Worm (Caenorhabditis elegans) whole organism, L1 larva: ENCODE data around the gene F08F1.3.

Experiments used
- C04F5.9 ChIP-seq: sonication (generic microtip); optimal IDR thresholded peaks from 2 replicates; lab custom pipeline; 2016; ENCODE audit warnings: missing genetic modification characterization, missing compliant biosample characterization
- C16A3.4 ChIP-seq: fragments of 150-350 bp; optimal IDR thresholded peaks from 2 replicates; lab custom pipeline; 2014; ENCODE audit warnings: missing biosample characterization, missing genetic modification characterization
- F16B12.6 ChIP-seq: fragments of 150-350 bp; optimal IDR thresholded peaks from 2 replicates; lab custom pipeline; 2014; ENCODE audit warnings: missing biosample characterization, missing genetic modification characterization
- Y116A8C.19 ChIP-seq: sonication (generic microtip); optimal IDR thresholded peaks from 2 replicates; lab custom pipeline; 2016; ENCODE audit warnings: missing compliant biosample characterization, missing genetic modification characterization, borderline replicate concordance
- alr-1 ChIP-seq: fragments of 200-800 bp; sonication (Bioruptor generic); optimal IDR thresholded peaks from 2 replicates; lab custom pipeline; 2018; ENCODE audit warnings: borderline replicate concordance, mild to moderate bottlenecking, missing genetic modification characterization, missing compliant biosample characterization
- ama-1 ChIP-seq: fragments of 150-350 bp; optimal IDR thresholded peaks from 2 replicates; lab custom pipeline; 2014
- blmp-1 ChIP-seq: fragments of 150-350 bp; optimal IDR thresholded peaks from 2 replicates; lab custom pipeline; 2014; ENCODE audit warnings: missing biosample characterization, missing genetic modification characterization
- ceh-88 ChIP-seq: fragments of 200-800 bp; sonication (Bioruptor generic); IDR thresholded peaks from 2 replicates; pipeline ENCODE4 v1.3.6; 2022; ENCODE audit warnings: missing genetic modification characterization, missing compliant biosample characterization
- efl-3 ChIP-seq: fragments of 200-800 bp; sonication (Bioruptor generic); optimal IDR thresholded peaks from 2 replicates; lab custom pipeline; 2018; ENCODE audit warnings: mild to moderate bottlenecking, missing genetic modification characterization, missing compliant biosample characterization
- egl-13 ChIP-seq: sonication (generic microtip); optimal IDR thresholded peaks from 2 replicates; lab custom pipeline; 2016; ENCODE audit warnings: missing genotype, missing genetic modification reagents, missing genetic modification characterization, missing compliant biosample characterization
- elt-3 ChIP-seq, 6 experiments: fragments of 150-350 bp in 1 of 6; sonication (generic microtip); optimal IDR thresholded peaks; 2 replicates each; lab custom pipeline; 2017 to 2018; ENCODE audit warnings: missing biosample characterization in 6 of 6, missing genetic modification characterization in 6 of 6, inconsistent platforms in 1 of 6
- ets-5 ChIP-seq: fragments of 200-800 bp; sonication (Bioruptor generic); IDR thresholded peaks from 2 replicates; pipeline ENCODE4 v1.3.6; 2022; ENCODE audit warnings: missing genetic modification characterization, missing compliant biosample characterization
- fkh-10 ChIP-seq: sonication (generic microtip); optimal IDR thresholded peaks from 2 replicates; lab custom pipeline; 2017; ENCODE audit warnings: missing biosample characterization, missing genetic modification reagents, missing genetic modification characterization
- fkh-8 ChIP-seq: sonication (generic microtip); optimal IDR thresholded peaks from 2 replicates; lab custom pipeline; 2016; ENCODE audit warnings: mild to moderate bottlenecking, missing genetic modification characterization, missing compliant biosample characterization
- grh-1 ChIP-seq: fragments of 200-800 bp; sonication (Bioruptor generic); IDR thresholded peaks from 2 replicates; pipeline ENCODE4 v1.3.6; 2022; ENCODE audit warnings: missing genetic modification reagents, missing genetic modification characterization, missing compliant biosample characterization
- hpl-2 ChIP-seq: fragments of 150-350 bp; optimal IDR thresholded peaks from 2 replicates; lab custom pipeline; 2014; ENCODE audit warnings: missing biosample characterization, missing genetic modification reagents, missing genetic modification characterization
- irx-1 ChIP-seq: sonication (generic microtip); optimal IDR thresholded peaks from 2 replicates; lab custom pipeline; 2016; ENCODE audit warnings: missing genetic modification characterization, missing compliant biosample characterization
- jun-1 ChIP-seq: fragments of 150-350 bp; optimal IDR thresholded peaks from 2 replicates; lab custom pipeline; 2014; ENCODE audit warnings: missing biosample characterization, missing genetic modification reagents, missing genetic modification characterization
- lin-13 ChIP-seq: fragments of 150-350 bp; optimal IDR thresholded peaks from 2 replicates; lab custom pipeline; 2014; ENCODE audit warnings: missing biosample characterization, missing genetic modification reagents, missing genetic modification characterization
- lin-15B ChIP-seq: fragments of 150-350 bp; sonication (generic microtip); optimal IDR thresholded peaks from 3 replicates; lab custom pipeline; 2014; ENCODE audit warnings: missing biosample characterization, missing genetic modification characterization
- lin-35 ChIP-seq, 2 experiments: fragments of 150-350 bp; optimal IDR thresholded peaks; 2 replicates each; lab custom pipeline; 2014; ENCODE audit warnings: missing biosample characterization in 2 of 2, missing genetic modification characterization in 2 of 2, missing genetic modification reagents in 2 of 2
- mdl-1 ChIP-seq, 2 experiments: fragments of 150-350 bp; optimal IDR thresholded peaks; 2 replicates each; lab custom pipeline; 2014 to 2017; ENCODE audit warnings: missing biosample characterization in 2 of 2, missing genetic modification characterization in 2 of 2, inconsistent platforms in 1 of 2
- mef-2 ChIP-seq: fragments of 150-350 bp; optimal IDR thresholded peaks from 2 replicates; lab custom pipeline; 2014; ENCODE audit warnings: missing biosample characterization, missing genetic modification characterization
- nhr-11 ChIP-seq: fragments of 150-350 bp; optimal IDR thresholded peaks from 2 replicates; lab custom pipeline; 2014; ENCODE audit warnings: missing biosample characterization, missing genetic modification characterization
- nhr-19 ChIP-seq: fragments of 200-800 bp; sonication (Bioruptor generic); conservative IDR thresholded peaks from 2 replicates; pipeline ENCODE4 v1.3.6; 2022; ENCODE audit warnings: missing genetic modification characterization, missing compliant biosample characterization
- nhr-20 ChIP-seq: sonication (generic microtip); optimal IDR thresholded peaks from 2 replicates; lab custom pipeline; 2016; ENCODE audit warnings: mild to moderate bottlenecking, missing genetic modification characterization, missing compliant biosample characterization
- nhr-28 ChIP-seq: fragments of 150-350 bp; optimal IDR thresholded peaks from 2 replicates; lab custom pipeline; 2014; ENCODE audit warnings: missing biosample characterization, missing genetic modification characterization
- nhr-47 ChIP-seq: sonication (generic microtip); optimal IDR thresholded peaks from 2 replicates; lab custom pipeline; 2016; ENCODE audit warnings: mild to moderate bottlenecking, missing genetic modification characterization, moderate library complexity, missing compliant biosample characterization
- nhr-71 ChIP-seq: sonication (generic microtip); optimal IDR thresholded peaks from 2 replicates; lab custom pipeline; 2016; ENCODE audit warnings: mild to moderate bottlenecking, missing genetic modification characterization, moderate library complexity, missing compliant biosample characterization
- nhr-77 ChIP-seq: fragments of 150-350 bp; optimal IDR thresholded peaks from 2 replicates; lab custom pipeline; 2014; ENCODE audit warnings: missing biosample characterization, missing genetic modification characterization
- nhr-85 ChIP-seq: sonication (generic microtip); peaks from one replicate; lab custom pipeline; 2016; ENCODE audit warnings: missing genetic modification characterization, inconsistent platforms, missing compliant biosample characterization
- nhr-90 ChIP-seq: sonication (generic microtip); optimal IDR thresholded peaks from 2 replicates; lab custom pipeline; 2016; ENCODE audit warnings: mild to moderate bottlenecking, missing genetic modification characterization, missing compliant biosample characterization; ENCODE audit not compliant: poor library complexity
- pag-3 ChIP-seq: sonication (generic microtip); optimal IDR thresholded peaks from 2 replicates; lab custom pipeline; 2017; ENCODE audit warnings: missing genetic modification characterization, mild to moderate bottlenecking, missing compliant biosample characterization, antibody characterized with exemption, borderline replicate concordance; ENCODE audit not compliant: insufficient read depth
- pqm-1 ChIP-seq: sonication (generic microtip); optimal IDR thresholded peaks from 3 replicates; lab custom pipeline; 2017; ENCODE audit warnings: missing biosample characterization, missing genetic modification characterization
- rnt-1 ChIP-seq: sonication (generic microtip); optimal IDR thresholded peaks from 2 replicates; lab custom pipeline; 2016; ENCODE audit warnings: mild to moderate bottlenecking, missing genetic modification characterization, moderate library complexity, missing compliant biosample characterization
- skn-1 ChIP-seq: fragments of 150-350 bp; optimal IDR thresholded peaks from 2 replicates; lab custom pipeline; 2014; ENCODE audit warnings: missing biosample characterization, missing genetic modification characterization
- snpc-4 ChIP-seq: fragments of 150-350 bp; optimal IDR thresholded peaks from 2 replicates; lab custom pipeline; 2014; ENCODE audit warnings: missing biosample characterization, missing genetic modification characterization
- sup-37 ChIP-seq: fragments of 200-800 bp; sonication (Bioruptor generic); optimal IDR thresholded peaks from 2 replicates; lab custom pipeline; 2018; ENCODE audit warnings: mild to moderate bottlenecking, missing genetic modification characterization, missing compliant biosample characterization
- swsn-7 ChIP-seq: sonication (generic microtip); optimal IDR thresholded peaks from 2 replicates; lab custom pipeline; 2016; ENCODE audit warnings: missing genetic modification characterization, missing compliant biosample characterization
- unc-130 ChIP-seq: fragments of 150-350 bp; optimal IDR thresholded peaks from 2 replicates; lab custom pipeline; 2017; ENCODE audit warnings: missing biosample characterization, missing genetic modification characterization, inconsistent platforms
- unc-30 ChIP-seq: sonication (generic microtip); optimal IDR thresholded peaks from 2 replicates; lab custom pipeline; 2017; ENCODE audit warnings: missing biosample characterization, missing genetic modification characterization
- unc-86 ChIP-seq: sonication (generic microtip); optimal IDR thresholded peaks from 2 replicates; lab custom pipeline; 2016; ENCODE audit warnings: missing genetic modification characterization, missing compliant biosample characterization
- xbp-1 ChIP-seq: sonication (generic microtip); optimal IDR thresholded peaks from 2 replicates; lab custom pipeline; 2016; ENCODE audit warnings: missing genetic modification characterization, missing compliant biosample characterization
- ztf-11 ChIP-seq, 2 experiments: sonication (generic microtip); optimal IDR thresholded peaks; 2 replicates each; lab custom pipeline; 2016 to 2017; ENCODE audit warnings: missing genetic modification characterization in 2 of 2, missing biosample characterization in 1 of 2, missing compliant biosample characterization in 1 of 2
- ztf-4 ChIP-seq: fragments of 150-350 bp; optimal IDR thresholded peaks from 2 replicates; lab custom pipeline; 2014; ENCODE audit warnings: missing biosample characterization, missing genetic modification characterization

The F08F1.3 gene

ce11 chrX:8404308-8405085 is 24.1 kb upstream of the F08F1.3 start (continued):
- peak; percentile 89 for TF ChIP-seq ceh-88 (GFP tag; lab: Robert Waterston, UW)
- TF ChIP-seq nhr-47 (tag; lab: Kevin White, UChicago): peak; percentile 96
- TF ChIP-seq nhr-85: peak; percentile 94
- TF ChIP-seq snpc-4 (tag; lab: Kevin White, UChicago): peak; percentile 49
- TF ChIP-seq jun-1 (tag; lab: Kevin White, UChicago): peak; percentile 87
- TF ChIP-seq mdl-1 (tag; optimal IDR thresholded peaks at IDR 0.05; lab: Kevin White, UChicago): peak in 1 of 2 experiments; percentile 81
- TF ChIP-seq unc-130 (tag; lab: Kevin White, UChicago): no peak
- TF ChIP-seq skn-1 (tag; lab: Kevin White, UChicago): peak; percentile 78
- peak; percentile 45 for TF ChIP-seq mef-2 (tag; lab: Kevin White, UChicago)
- peak; percentile 73 for TF ChIP-seq efl-3 (GFP tag; lab: Kevin White, UChicago)
- TF ChIP-seq sup-37 (GFP tag; lab: Kevin White, UChicago): peak; percentile 81
- TF ChIP-seq xbp-1 (tag; lab: Kevin White, UChicago): peak; percentile 88
- TF ChIP-seq alr-1 (tag; lab: Kevin White, UChicago): no peak
- TF ChIP-seq lin-35 (GFP tag; optimal IDR thresholded peaks at IDR 0.05; lab: Kevin White, UChicago): peak; percentile 33 to 83
- TF ChIP-seq fkh-10 (GFP tag; lab: Kevin White, UChicago): peak; percentile 93
- no peak for TF ChIP-seq hpl-2 (GFP tag; lab: Kevin White, UChicago)
- TF ChIP-seq nhr-19 (GFP tag; lab: Robert Waterston, UW): peak; percentile 92
- TF ChIP-seq nhr-77 (tag; lab: Kevin White, UChicago): peak; percentile 75
- no peak for TF ChIP-seq pqm-1 (tag; lab: Kevin White, UChicago)
- TF ChIP-seq swsn-7 (tag; lab: Kevin White, UChicago): peak; percentile 94
- TF ChIP-seq ztf-11 (tag; optimal IDR thresholded peaks at IDR 0.05; lab: Kevin White, UChicago): peak in 1 of 2 experiments; percentile 85
- peak; percentile 5 for TF ChIP-seq pag-3 (tag; lab: Kevin White, UChicago)
- TF ChIP-seq ztf-4 (tag; lab: Kevin White, UChicago): peak; percentile 83
- peak; percentile 87 for TF ChIP-seq unc-86 (tag; lab: Kevin White, UChicago)
- no peak for TF ChIP-seq nhr-28 (tag; lab: Kevin White, UChicago)
- TF ChIP-seq fkh-8 (tag; lab: Kevin White, UChicago): peak; percentile 94
- TF ChIP-seq nhr-20 (tag; lab: Kevin White, UChicago): peak; percentile 94
- peak; percentile 80 for TF ChIP-seq lin-13
- TF ChIP-seq elt-3 (tag; optimal IDR thresholded peaks at IDR 0.05; lab: Kevin White, UChicago): peak in 3 of 6 experiments; percentile 4 to 83 (median 39)
- TF ChIP-seq nhr-71 (tag; lab: Kevin White, UChicago): peak; percentile 96
- TF ChIP-seq nhr-11: peak; percentile 62
- no peak for TF ChIP-seq ama-1
- TF ChIP-seq Y116A8C.19 (tag; lab: Kevin White, UChicago): no peak
- peak; percentile 91 for TF ChIP-seq nhr-90 (tag; lab: Kevin White, UChicago)
- peak; percentile 88 for TF ChIP-seq C16A3.4
- TF ChIP-seq lin-15B (tag; lab: Kevin White, UChicago): no peak
- TF ChIP-seq, all 84 proteins: peak for 58

ce11 chrX:8406815-8407214 is 21.8 kb upstream of the F08F1.3 start:
- no peak for TF ChIP-seq rnt-1 (tag; lab: Kevin White, UChicago)

- TF ChIP-seq unc-30 (tag; lab: Kevin White, UChicago) (no peak), C04F5.9 (tag; lab: Kevin White, UChicago) (no peak), nhr-90 (tag; lab: Kevin White, UChicago) (no peak), nhr-19 (GFP tag; lab: Robert Waterston, UW) (no peak), nhr-77 (tag; lab: Kevin White, UChicago) (no peak), F16B12.6 (tag; lab: Kevin White, UChicago) (no peak), blmp-1 (tag; lab: Kevin White, UChicago) (no peak), irx-1 (tag; lab: Kevin White, UChicago) (no peak), egl-13 (no peak), unc-130 (tag; lab: Kevin White, UChicago) (no peak), Y116A8C.19 (tag; lab: Kevin White, UChicago) (no peak), grh-1 (GFP tag; lab: Robert Waterston, UW) (no peak), ets-5 (GFP tag; lab: Robert Waterston, UW) (no peak)
- TF ChIP-seq, all 84 proteins: peak for 0
These were observed 20.4 kb upstream of the F08F1.3 start, which contains the start of gene sulp-3 for ce11 chrX:8408267-8408666. sulp-3 (minus strand) TSS chrX:8408367.
